Fruit fly (Drosophila melanogaster): ENCODE data around the gene osa.

The osa gene

DNA sequence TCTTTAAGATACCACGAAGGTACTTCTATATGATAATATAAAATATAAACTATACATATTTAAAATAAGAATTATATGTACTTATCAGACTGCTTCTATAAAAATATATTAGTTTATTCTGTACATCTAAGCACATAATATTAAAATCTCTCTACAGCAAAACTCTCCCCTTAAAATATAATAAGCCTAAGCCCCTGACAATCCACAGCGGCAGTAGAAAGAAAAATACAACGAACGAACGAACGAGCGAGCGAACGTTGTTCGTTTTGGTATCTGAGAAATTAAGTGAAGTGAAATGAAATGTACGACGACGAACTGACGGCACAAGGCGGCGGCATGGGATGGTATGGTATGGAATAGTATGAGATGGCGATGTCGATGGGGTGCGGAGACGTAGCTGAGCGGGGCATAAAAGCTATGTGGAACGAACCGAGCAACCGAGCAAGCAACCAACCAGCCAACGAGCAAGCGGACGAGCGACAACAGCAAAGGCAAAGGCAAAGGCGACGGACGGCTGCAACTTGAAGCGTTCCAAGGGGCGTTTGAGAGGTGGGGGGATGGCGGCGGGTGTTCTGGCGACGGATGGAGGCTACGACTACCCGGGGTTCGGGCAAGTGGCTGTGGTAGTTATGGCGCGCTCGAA lies 17.5 kb downstream of the osa start (continued):
- TF ChIP-seq gce (GFP tag; IDR thresholded peaks at IDR 0.05) (peak; percentile 96), exex (tag; optimal IDR thresholded peaks at IDR 0.05) (peak; percentile 94), zf30C (GFP tag; optimal IDR thresholded peaks at IDR 0.05) (no peak), NK7.1 (GFP tag; optimal IDR thresholded peaks at IDR 0.05) (peak; percentile 51), cas (GFP tag; IDR thresholded peaks at IDR 0.05) (peak; percentile 95), CG13775 (GFP tag; optimal IDR thresholded peaks at IDR 0.05) (peak; percentile 98), CG10274 (GFP tag; optimal IDR thresholded peaks at IDR 0.05) (peak; percentile 90), CG11504 (tag; optimal IDR thresholded peaks at IDR 0.05) (peak; percentile 98), Neu2 (GFP tag; optimal IDR thresholded peaks at IDR 0.05; ENCODE audit: borderline replicate concordance) (no peak), dysf (GFP tag; IDR thresholded peaks at IDR 0.05) (peak; percentile 99), CG6683 (GFP tag; optimal IDR thresholded peaks at IDR 0.05) (peak; percentile 99), CG6254 (GFP tag; optimal IDR thresholded peaks at IDR 0.05) (peak; percentile 95), slou (GFP tag; optimal IDR thresholded peaks at IDR 0.05) (peak; percentile 95), CG13296 (GFP tag; optimal IDR thresholded peaks at IDR 0.05) (peak; percentile 99), CG13424 (tag; optimal IDR thresholded peaks at IDR 0.05) (peak; percentile 99), CG43689 (GFP tag; IDR thresholded peaks at IDR 0.05) (peak; percentile 96), Rfx (GFP tag; IDR thresholded peaks at IDR 0.05) (peak; percentile 98), Fer2 (tag; optimal IDR thresholded peaks at IDR 0.05) (peak; percentile 98), Dll (GFP tag; IDR thresholded peaks at IDR 0.05; ENCODE audit: partially characterized antibody) (no peak), ato (GFP tag; IDR thresholded peaks at IDR 0.05; ENCODE audit: partially characterized antibody) (no peak), CG9876 (GFP tag; optimal IDR thresholded peaks at IDR 0.05) (peak; percentile 16), pzg (GFP tag; optimal IDR thresholded peaks at IDR 0.05) (no peak), dm (GFP tag; optimal IDR thresholded peaks at IDR 0.05) (no peak), nau (GFP tag; optimal IDR thresholded peaks at IDR 0.05) (no peak), CG33213 (GFP tag; optimal IDR thresholded peaks at IDR 0.05) (peak; percentile 61), stwl (tag; optimal IDR thresholded peaks at IDR 0.05) (no peak), Nf-YB (GFP tag; optimal IDR thresholded peaks at IDR 0.05) (peak; percentile 89), grn (GFP tag; optimal IDR thresholded peaks at IDR 0.05) (no peak), fru (optimal IDR thresholded peaks at IDR 0.05) (no peak), CG11398 (GFP tag; optimal IDR thresholded peaks at IDR 0.05) (peak; percentile 46), gro (GFP tag; optimal IDR thresholded peaks at IDR 0.05) (no peak), tin (GFP tag; optimal IDR thresholded peaks at IDR 0.05) (peak; percentile 96), gcm (GFP tag; optimal IDR thresholded peaks at IDR 0.05) (peak; percentile 99), pb (GFP tag; optimal IDR thresholded peaks at IDR 0.05) (peak; percentile 30), ERR (GFP tag; optimal IDR thresholded peaks at IDR 0.05) (no peak), CG15514 (GFP tag; optimal IDR thresholded peaks at IDR 0.05) (peak; percentile 94), CG4820 (GFP tag; optimal IDR thresholded peaks at IDR 0.05) (peak; percentile 95), CG31441 (GFP tag; IDR thresholded peaks at IDR 0.05) (peak; percentile 99), scrt (GFP tag; optimal IDR thresholded peaks at IDR 0.05) (peak; percentile 97), hth (optimal IDR thresholded peaks at IDR 0.05) (no peak), ssp (GFP tag; IDR thresholded peaks at IDR 0.05) (peak; percentile 93), nom (GFP tag; optimal IDR thresholded peaks at IDR 0.05) (peak; percentile 97), sqz (GFP tag; optimal IDR thresholded peaks at IDR 0.05) (no peak), Doc3 (GFP tag; IDR thresholded peaks at IDR 0.05; ENCODE audit: partially characterized antibody) (no peak), Optix (GFP tag; IDR thresholded peaks at IDR 0.05) (peak; percentile 93), CG3163 (GFP tag; optimal IDR thresholded peaks at IDR 0.05) (peak; percentile 16), CG4328 (GFP tag; optimal IDR thresholded peaks at IDR 0.05) (peak; percentile 99), ATbp (GFP tag; optimal IDR thresholded peaks at IDR 0.05) (peak; percentile 98), CG1233 (GFP tag; optimal IDR thresholded peaks at IDR 0.05) (peak; percentile 97), CG12155 (GFP tag; optimal IDR thresholded peaks at IDR 0.05) (peak; percentile 96)
